Worm (Caenorhabditis elegans) whole organism, early embryonic: ENCODE measurements around the gene F18C5.9.

Experiments used
- F13C5.2 ChIP-seq: sonication (generic microtip); optimal IDR thresholded peaks from 2 replicates; lab custom pipeline; 2017; ENCODE audit warnings: mild to moderate bottlenecking, missing genetic modification characterization, inconsistent platforms, missing compliant biosample characterization
- ama-1 ChIP-seq: fragments of 150-350 bp; optimal IDR thresholded peaks from 2 replicates; lab custom pipeline; 2014
- flt-1 ChIP-seq: fragments of 200-800 bp; sonication (Bioruptor generic); IDR thresholded peaks from 2 replicates; pipeline ENCODE4 v1.3.6; 2022; ENCODE audit warnings: missing genetic modification characterization, missing compliant biosample characterization
- hmbx-1 ChIP-seq: sonication (generic microtip); optimal IDR thresholded peaks from 2 replicates; lab custom pipeline; 2016; ENCODE audit warnings: mild to moderate bottlenecking, missing genetic modification characterization, missing compliant biosample characterization
- hmg-4 ChIP-seq: fragments of 200-800 bp; sonication (Bioruptor generic); optimal IDR thresholded peaks from 2 replicates; lab custom pipeline; 2018; ENCODE audit warnings: mild to moderate bottlenecking, missing genetic modification characterization, missing compliant biosample characterization
- pes-1 ChIP-seq: fragments of 200-800 bp; sonication (Bioruptor generic); IDR thresholded peaks from 2 replicates; pipeline ENCODE4 v1.3.6; 2022; ENCODE audit warnings: missing genetic modification reagents, missing genetic modification characterization, missing compliant biosample characterization
- sea-1 ChIP-seq: fragments of 200-800 bp; sonication (Bioruptor generic); conservative IDR thresholded peaks from 2 replicates; pipeline ENCODE4 v1.3.6; 2022; ENCODE audit warnings: missing genetic modification characterization, missing compliant biosample characterization
- tra-4 ChIP-seq: sonication (generic microtip); optimal IDR thresholded peaks from 2 replicates; lab custom pipeline; 2017; ENCODE audit warnings: missing genetic modification characterization, missing compliant biosample characterization

- TF ChIP-seq ama-1 (lab: Kevin White, UChicago) (no peak), F13C5.2 (no peak), sea-1 (GFP tag; lab: Robert Waterston, UW) (no peak), hmg-4 (GFP tag; lab: Kevin White, UChicago) (no peak), pes-1 (GFP tag; lab: Robert Waterston, UW) (no peak), flt-1 (GFP tag; lab: Robert Waterston, UW) (no peak), tra-4 (tag; lab: Kevin White, UChicago) (no peak), hmbx-1 (no peak)
Measured at ce11 chrII:6616770-6617169, 49.8 kb downstream of the F18C5.9 start, which contains the start of gene klf-3.
